Fruit fly (Drosophila melanogaster): ENCODE data around the gene Flacc.

Gene Flacc

DNA sequence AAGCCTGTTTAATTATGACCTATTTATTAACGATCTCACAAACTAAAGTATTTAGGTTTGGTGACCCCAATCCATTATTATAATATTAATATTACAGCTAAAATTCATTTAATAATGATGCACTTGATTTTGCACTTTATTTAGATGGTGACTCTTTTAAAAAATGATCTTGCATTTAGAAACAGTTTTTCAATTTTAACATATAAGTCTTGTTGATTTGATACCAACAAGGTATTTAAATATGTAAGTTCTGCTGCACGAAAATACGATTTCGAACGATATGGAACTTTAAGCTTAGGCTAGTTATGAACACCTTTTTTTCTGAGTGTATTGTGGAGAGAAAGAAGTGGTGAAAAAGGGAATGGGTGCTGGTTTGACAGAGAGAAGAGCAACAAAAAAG is 20.7 kb upstream of the Flacc start (continued):
- TF ChIP-seq CoRest (tag; optimal IDR thresholded peaks at IDR 0.05) (peak; percentile 5), D19A (tag; optimal IDR thresholded peaks at IDR 0.05) (peak; percentile 13), Ssrp (tag; optimal IDR thresholded peaks at IDR 0.05) (peak; percentile 6), dmrt99B (tag; optimal IDR thresholded peaks at IDR 0.05) (peak; percentile 48), CG18262 (tag; optimal IDR thresholded peaks at IDR 0.05) (peak; percentile 66), eve (GFP tag; optimal IDR thresholded peaks at IDR 0.05) (peak in 1 of 2 experiments; percentile 51), nmo (GFP tag; optimal IDR thresholded peaks at IDR 0.05) (peak; percentile 40), CG9727 (GFP tag; optimal IDR thresholded peaks at IDR 0.05) (peak; percentile 11), CG7556 (GFP tag; optimal IDR thresholded peaks at IDR 0.05) (peak; percentile 8)

DNA sequence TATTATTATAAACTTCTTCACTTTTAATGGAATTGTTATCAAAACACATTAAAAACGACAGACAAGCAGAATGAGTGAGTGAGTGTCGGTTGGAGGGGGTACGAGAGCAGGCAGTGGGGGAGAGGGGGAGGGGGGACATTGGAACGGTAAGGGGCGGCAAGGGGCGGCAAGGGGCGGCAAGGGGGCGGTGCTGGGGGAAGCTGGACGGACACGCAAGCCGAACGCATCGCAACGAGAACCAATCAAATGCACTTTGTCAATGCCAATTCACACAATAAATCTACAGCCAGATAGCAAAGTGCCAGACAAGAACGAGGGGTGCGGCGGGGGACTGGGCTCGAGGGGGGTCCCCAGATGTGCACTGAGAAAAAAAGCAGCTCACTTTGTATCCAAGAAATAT is 20.3 kb upstream of the Flacc start:
- TF ChIP-seq crol (GFP tag; IDR thresholded peaks at IDR 0.05) (peak; percentile 94), CG4404 (GFP tag; IDR thresholded peaks at IDR 0.05) (no peak), CG1233 (GFP tag; optimal IDR thresholded peaks at IDR 0.05) (no peak), ase (GFP tag; IDR thresholded peaks at IDR 0.05) (no peak), cg (GFP tag; optimal IDR thresholded peaks at IDR 0.05) (no peak)

dm6 chrX:18913359-18913758 is 19.9 kb upstream of the Flacc start:
- no peak for TF ChIP-seq CoRest (tag; optimal IDR thresholded peaks at IDR 0.05)
- TF ChIP-seq h (optimal IDR thresholded peaks at IDR 0.05): no peak
- TF ChIP-seq CG10543 (GFP tag; optimal IDR thresholded peaks at IDR 0.05): no peak
- TF ChIP-seq CG14050 (GFP tag; IDR thresholded peaks at IDR 0.05): no peak
- TF ChIP-seq HmgZ (tag; optimal IDR thresholded peaks at IDR 0.05): no peak
- TF ChIP-seq sug (tag; optimal IDR thresholded peaks at IDR 0.05): no peak

DNA sequence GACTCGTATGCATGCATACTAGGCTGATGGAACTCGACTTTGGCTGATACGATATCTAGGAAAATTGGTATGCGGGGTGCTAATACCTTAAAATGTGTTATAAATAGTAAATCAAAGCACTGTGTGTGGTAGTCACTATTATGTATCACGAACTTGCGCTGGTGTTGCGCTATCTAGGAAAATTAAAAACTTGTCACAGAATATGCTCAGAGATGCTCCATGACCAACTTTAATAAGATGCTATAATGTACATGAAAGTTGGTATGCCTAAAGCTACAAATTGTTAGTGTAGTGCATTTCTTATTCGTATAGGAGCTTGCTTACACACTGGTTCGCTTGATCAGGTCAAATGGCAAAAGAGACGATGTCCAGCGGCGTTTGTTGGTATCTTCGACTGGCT is 17.4 kb upstream of the Flacc start:
- TF ChIP-seq fd96Cb (tag; optimal IDR thresholded peaks at IDR 0.05) (peak; percentile 41), TFAM (GFP tag; optimal IDR thresholded peaks at IDR 0.05) (no peak), CG18262 (tag; optimal IDR thresholded peaks at IDR 0.05) (peak; percentile 66), dmrt11E (tag; optimal IDR thresholded peaks at IDR 0.05) (peak; percentile 76), sisA (GFP tag; IDR thresholded peaks at IDR 0.05) (0 out of 2 replicates have a peak, but pooled peaks have one; percentile 11), CG2712 (tag; optimal IDR thresholded peaks at IDR 0.05) (peak; percentile 59), CG15073 (GFP tag; optimal IDR thresholded peaks at IDR 0.05) (no peak), CG8478 (optimal IDR thresholded peaks at IDR 0.05) (no peak), D19A (tag; optimal IDR thresholded peaks at IDR 0.05) (peak; percentile 96), CG1602 (GFP tag; optimal IDR thresholded peaks at IDR 0.05) (peak; percentile 4), CG4282 (GFP tag; optimal IDR thresholded peaks at IDR 0.05) (no peak), Trl (optimal IDR thresholded peaks at IDR 0.05) (no peak), Trl (GFP tag; optimal IDR thresholded peaks at IDR 0.05) (peak; percentile 9), ro (GFP tag; IDR thresholded peaks at IDR 0.05) (no peak), scrt (GFP tag; optimal IDR thresholded peaks at IDR 0.05) (no peak), CG2116 (GFP tag; optimal IDR thresholded peaks at IDR 0.05) (no peak), CG1603 (tag; optimal IDR thresholded peaks at IDR 0.05) (peak; percentile 43), E2f1 (GFP tag; IDR thresholded peaks at IDR 0.05) (no peak), CG15601 (tag; optimal IDR thresholded peaks at IDR 0.05) (peak; percentile 30), hb (GFP tag; IDR thresholded peaks at IDR 0.05; ENCODE audit: partially characterized antibody) (no peak), bsh (GFP tag; optimal IDR thresholded peaks at IDR 0.05) (peak in 1 of 2 experiments; percentile 70), CHES-1-like (GFP tag; optimal IDR thresholded peaks at IDR 0.05) (no peak), ind (GFP tag; optimal IDR thresholded peaks at IDR 0.05) (no peak), zfh1 (GFP tag; IDR thresholded peaks at IDR 0.05) (no peak), en (GFP tag; optimal IDR thresholded peaks at IDR 0.05) (no peak), Deaf1 (tag; optimal IDR thresholded peaks at IDR 0.05) (no peak), CG10959 (GFP tag; IDR thresholded peaks at IDR 0.05) (no peak), gt (GFP tag; IDR thresholded peaks at IDR 0.05) (no peak), br (optimal IDR thresholded peaks at IDR 0.05) (no peak), Med (GFP tag) (peak; percentile 48), CG1832 (GFP tag; optimal IDR thresholded peaks at IDR 0.05) (no peak), CG31441 (GFP tag; IDR thresholded peaks at IDR 0.05) (peak; percentile 46; the same call in 1 of the 2 replicates)
